Worm (Caenorhabditis elegans) whole organism, L3 larva: Measurements from ENCODE around the gene Y43F8A.2.

ENCODE experiments used
- daf-12 ChIP-seq: fragments of 150-350 bp; optimal IDR thresholded peaks from 2 replicates; lab custom pipeline; 2014; ENCODE audit warnings: missing biosample characterization, missing genetic modification reagents, missing genetic modification characterization
- egl-27 ChIP-seq: sonication (generic microtip); optimal IDR thresholded peaks from 4 replicates; lab custom pipeline; 2017; ENCODE audit warnings: missing biosample characterization, missing genetic modification reagents, missing genetic modification characterization
- fkh-10 ChIP-seq: sonication (generic microtip); optimal IDR thresholded peaks from 2 replicates; lab custom pipeline; 2017; ENCODE audit warnings: missing biosample characterization, missing genetic modification reagents, missing genetic modification characterization
- lsy-12 ChIP-seq: sonication (generic microtip); optimal IDR thresholded peaks from 2 replicates; lab custom pipeline; 2016; ENCODE audit warnings: mild to moderate bottlenecking, missing genetic modification characterization, missing compliant biosample characterization
- mdl-1 ChIP-seq: fragments of 150-350 bp; optimal IDR thresholded peaks from 2 replicates; lab custom pipeline; 2014; ENCODE audit warnings: missing biosample characterization, missing genetic modification characterization
- nhr-12 ChIP-seq: fragments of 150-350 bp; optimal IDR thresholded peaks from 2 replicates; lab custom pipeline; 2014; ENCODE audit warnings: missing biosample characterization, missing genetic modification characterization
- nhr-76 ChIP-seq: fragments of 150-350 bp; sonication (generic microtip); optimal IDR thresholded peaks from 5 replicates; lab custom pipeline; 2014; ENCODE audit warnings: missing biosample characterization, missing genetic modification characterization
- nhr-77 ChIP-seq: fragments of 150-350 bp; optimal IDR thresholded peaks from 2 replicates; lab custom pipeline; 2014; ENCODE audit warnings: missing biosample characterization, missing genetic modification characterization
- skn-1 ChIP-seq: fragments of 150-350 bp; optimal IDR thresholded peaks from 2 replicates; lab custom pipeline; 2014; ENCODE audit warnings: missing biosample characterization, missing genetic modification characterization
- ztf-11 ChIP-seq: fragments of 150-350 bp; optimal IDR thresholded peaks from 2 replicates; lab custom pipeline; 2014; ENCODE audit warnings: missing biosample characterization, missing genetic modification characterization

- TF ChIP-seq nhr-12 (tag; lab: Kevin White, UChicago) (no peak), fkh-10 (no peak), nhr-77 (tag; lab: Kevin White, UChicago) (no peak), skn-1 (no peak), lsy-12 (tag; lab: Kevin White, UChicago) (no peak), egl-27 (tag; lab: Kevin White, UChicago) (no peak), mdl-1 (no peak), daf-12 (tag; lab: Kevin White, UChicago) (no peak), ztf-11 (tag; lab: Kevin White, UChicago) (no peak), nhr-76 (tag; lab: Kevin White, UChicago) (no peak)
These were observed 14.6 kb upstream of the Y43F8A.2 start for ce11 chrV:19356717-19357116.
